Fruit fly (Drosophila melanogaster) whole organism, embryonic: ENCODE measurements around the gene mthl9.

ENCODE experiments used
- CG10209 ChIP-seq: fragments of 200-800 bp; sonication (Bioruptor generic); optimal IDR thresholded peaks from 3 replicates; lab custom pipeline; 2017; ENCODE audit warnings: missing biosample characterization, mild to moderate bottlenecking, missing genetic modification characterization, missing genetic modification reagents
- CG10979 ChIP-seq: fragments of 200-800 bp; sonication (Bioruptor generic); optimal IDR thresholded peaks from 2 replicates; lab custom pipeline; 2018; ENCODE audit warnings: missing biosample characterization, mild to moderate bottlenecking, missing genetic modification characterization, moderate library complexity
- CG12219 ChIP-seq: fragments of 200-800 bp; sonication (Bioruptor generic); optimal IDR thresholded peaks from 3 replicates; lab custom pipeline; 2018; ENCODE audit warnings: missing biosample characterization, mild to moderate bottlenecking, missing genetic modification characterization
- CG12299 ChIP-seq: fragments of 200-800 bp; sonication (Bioruptor generic); optimal IDR thresholded peaks from 2 replicates; lab custom pipeline; 2018; ENCODE audit warnings: missing biosample characterization, mild to moderate bottlenecking, missing genetic modification characterization
- CG14014 ChIP-seq: fragments of 200-800 bp; sonication (Bioruptor generic); IDR thresholded peaks from 2 replicates; pipeline ENCODE4 v1.3.6; 2022; ENCODE audit warnings: missing biosample characterization, missing genetic modification characterization
- CG14441 ChIP-seq: fragments of 200-800 bp; sonication (Bioruptor generic); IDR thresholded peaks from 2 replicates; pipeline ENCODE4 v1.3.6; 2022; ENCODE audit warnings: missing biosample characterization, missing genetic modification characterization
- CG14860 ChIP-seq: fragments of 200-800 bp; sonication (Bioruptor generic); IDR thresholded peaks from 3 replicates; pipeline ENCODE4 v1.3.6; 2022; ENCODE audit warnings: missing biosample characterization, missing genetic modification characterization; ENCODE audit not compliant: partially characterized antibody
- CG14965 ChIP-seq: fragments of 200-800 bp; sonication (Bioruptor generic); optimal IDR thresholded peaks from 2 replicates; lab custom pipeline; 2016; ENCODE audit warnings: missing biosample characterization, missing genetic modification characterization, borderline replicate concordance
- CG17829 ChIP-seq: fragments of 200-800 bp; optimal IDR thresholded peaks from 2 replicates; lab custom pipeline; 2019; ENCODE audit warnings: missing biosample characterization, mild to moderate bottlenecking, missing genetic modification characterization, moderate library complexity
- CG18262 ChIP-seq: fragments of 200-800 bp; optimal IDR thresholded peaks from 3 replicates; lab custom pipeline; 2019; ENCODE audit warnings: missing biosample characterization, mild to moderate bottlenecking, missing genetic modification characterization, moderate library complexity
- CG18476 ChIP-seq: fragments of 200-800 bp; sonication (Bioruptor generic); optimal IDR thresholded peaks from 2 replicates; lab custom pipeline; 2016; ENCODE audit warnings: missing biosample characterization, mild to moderate bottlenecking, missing genetic modification characterization
- CG18764 ChIP-seq: fragments of 200-800 bp; sonication (Bioruptor generic); optimal IDR thresholded peaks from 3 replicates; lab custom pipeline; 2016; ENCODE audit warnings: missing biosample characterization, missing genetic modification characterization
- CG3065 ChIP-seq: fragments of 200-800 bp; sonication (Bioruptor generic); optimal IDR thresholded peaks from 2 replicates; lab custom pipeline; 2016; ENCODE audit warnings: missing biosample characterization, missing genetic modification characterization
- CG3281 ChIP-seq: fragments of 200-800 bp; sonication (Bioruptor generic); optimal IDR thresholded peaks from 3 replicates; lab custom pipeline; 2017; ENCODE audit warnings: missing biosample characterization, mild to moderate bottlenecking, missing genetic modification characterization
- CG33557 ChIP-seq: fragments of 200-800 bp; sonication (Bioruptor generic); optimal IDR thresholded peaks from 2 replicates; lab custom pipeline; 2019; ENCODE audit warnings: missing biosample characterization, mild to moderate bottlenecking, missing genetic modification characterization, moderate library complexity
- CG4328 ChIP-seq: fragments of 200-800 bp; sonication (Bioruptor generic); optimal IDR thresholded peaks from 3 replicates; lab custom pipeline; 2017; ENCODE audit warnings: missing biosample characterization, missing genetic modification reagents, missing genetic modification characterization
- CG5245 ChIP-seq: fragments of 200-800 bp; sonication (Bioruptor generic); optimal IDR thresholded peaks from 3 replicates; lab custom pipeline; 2016; ENCODE audit warnings: missing biosample characterization, missing genetic modification characterization
- CG6272 ChIP-seq: fragments of 200-800 bp; sonication (Bioruptor generic); IDR thresholded peaks from 2 replicates; pipeline ENCODE4 v1.3.6; 2022; ENCODE audit warnings: missing biosample characterization, missing genetic modification characterization
- CG8478 ChIP-seq: fragments of >200 bp; optimal IDR thresholded peaks from 2 replicates; lab custom pipeline; 2018
- Dek ChIP-seq: fragments of 200-800 bp; sonication (Bioruptor generic); optimal IDR thresholded peaks from 3 replicates; lab custom pipeline; 2019; ENCODE audit warnings: missing biosample characterization, mild to moderate bottlenecking, missing genetic modification characterization, moderate library complexity
- Dip3 ChIP-seq: fragments of 200-800 bp; sonication (Bioruptor generic); optimal IDR thresholded peaks from 3 replicates; lab custom pipeline; 2016; ENCODE audit warnings: missing biosample characterization, missing genetic modification characterization
- Dll ChIP-seq: fragments of 200-800 bp; sonication (Bioruptor generic); IDR thresholded peaks from 4 replicates; pipeline ENCODE4 v1.3.6; 2022; ENCODE audit warnings: missing biosample characterization, missing genetic modification characterization; ENCODE audit not compliant: partially characterized antibody
- Hmx ChIP-seq: fragments of 200-800 bp; sonication (Bioruptor generic); optimal IDR thresholded peaks from 2 replicates; lab custom pipeline; 2016; ENCODE audit warnings: missing biosample characterization, missing genetic modification characterization
- Hr3 ChIP-seq: fragments of 200-800 bp; sonication (Bioruptor generic); optimal IDR thresholded peaks from 3 replicates; lab custom pipeline; 2016; ENCODE audit warnings: missing biosample characterization, missing genetic modification characterization
- Hr51 ChIP-seq, 2 experiments: fragments of 200-800 bp; sonication (Bioruptor generic); optimal IDR thresholded peaks; 2 replicates in 1 of 2; 3 replicates in 1 of 2; lab custom pipeline; 2016 to 2018; ENCODE audit warnings: missing biosample characterization in 2 of 2, missing genetic modification characterization in 2 of 2, mild to moderate bottlenecking in 1 of 2, moderate library complexity in 1 of 2
- Jarid2 ChIP-seq: fragments of 200-800 bp; sonication (Bioruptor generic); optimal IDR thresholded peaks from 3 replicates; lab custom pipeline; 2017; ENCODE audit warnings: mild to moderate bottlenecking, missing biosample characterization, missing genetic modification reagents, missing genetic modification characterization
- MESR4 ChIP-seq: fragments of 200-800 bp; sonication (Bioruptor generic); optimal IDR thresholded peaks from 2 replicates; lab custom pipeline; 2018; ENCODE audit warnings: missing biosample characterization, mild to moderate bottlenecking, missing genetic modification characterization, moderate library complexity
- NK7.1 ChIP-seq: fragments of 200-800 bp; sonication (Bioruptor generic); optimal IDR thresholded peaks from 3 replicates; lab custom pipeline; 2016; ENCODE audit warnings: missing biosample characterization, missing genetic modification characterization
- Ptx1 ChIP-seq: fragments of 200-800 bp; sonication (Bioruptor generic); IDR thresholded peaks from 2 replicates; pipeline ENCODE4 v1.3.6; 2022; ENCODE audit warnings: missing biosample characterization, missing genetic modification characterization
- Sox102F ChIP-seq: fragments of 200-800 bp; sonication (Bioruptor generic); optimal IDR thresholded peaks from 2 replicates; lab custom pipeline; 2018; ENCODE audit warnings: missing biosample characterization, mild to moderate bottlenecking, missing genetic modification characterization, moderate library complexity
- Ssrp ChIP-seq: fragments of 200-800 bp; sonication (Bioruptor generic); optimal IDR thresholded peaks from 2 replicates; lab custom pipeline; 2018; ENCODE audit warnings: missing biosample characterization, mild to moderate bottlenecking, missing genetic modification characterization, moderate library complexity
- Trl ChIP-seq, 3 experiments: fragments of >200 bp in 2 of 3; fragments of 200-800 bp in 1 of 3; sonication (Bioruptor generic) in 1 of 3; optimal IDR thresholded peaks; 2 replicates in 1 of 3; 3 replicates in 2 of 3; lab custom pipeline; 2016 to 2017; ENCODE audit warnings: missing biosample characterization in 1 of 3, missing genetic modification characterization in 1 of 3
- al ChIP-seq: fragments of 200-800 bp; sonication (Bioruptor generic); IDR thresholded peaks from 2 replicates; pipeline ENCODE4 v1.3.6; 2022; ENCODE audit warnings: missing biosample characterization, missing genetic modification characterization
- ap ChIP-seq: fragments of 200-800 bp; sonication (Bioruptor generic); IDR thresholded peaks from 2 replicates; pipeline ENCODE4 v1.3.6; 2022; ENCODE audit warnings: missing biosample characterization, missing genetic modification characterization
- chif ChIP-seq, 2 experiments: fragments of 200-800 bp; sonication (Bioruptor generic); optimal IDR thresholded peaks; 3 replicates each; lab custom pipeline; 2016; ENCODE audit warnings: missing biosample characterization in 2 of 2, missing genetic modification characterization in 2 of 2
- ci ChIP-seq: fragments of 200-800 bp; sonication (Bioruptor generic); IDR thresholded peaks from 3 replicates; pipeline ENCODE4 v1.3.6; 2022; ENCODE audit warnings: missing biosample characterization, missing genetic modification characterization
- crc ChIP-seq: fragments of 200-800 bp; sonication (Bioruptor generic); optimal IDR thresholded peaks from 2 replicates; lab custom pipeline; 2016; ENCODE audit warnings: missing biosample characterization, missing genetic modification characterization
- dm ChIP-seq: fragments of 200-800 bp; sonication (Bioruptor generic); optimal IDR thresholded peaks from 3 replicates; lab custom pipeline; 2016; ENCODE audit warnings: missing biosample characterization, missing genetic modification characterization
- dmrt11E ChIP-seq: fragments of 200-800 bp; sonication (Bioruptor generic); optimal IDR thresholded peaks from 3 replicates; lab custom pipeline; 2018; ENCODE audit warnings: missing biosample characterization, mild to moderate bottlenecking, missing genetic modification characterization, moderate library complexity
- grau ChIP-seq: fragments of 200-800 bp; optimal IDR thresholded peaks from 3 replicates; lab custom pipeline; 2019; ENCODE audit warnings: missing biosample characterization, mild to moderate bottlenecking, missing genetic modification characterization, moderate library complexity
- ken ChIP-seq: fragments of 200-800 bp; sonication (Bioruptor generic); IDR thresholded peaks from 3 replicates; pipeline ENCODE4 v1.3.6; 2022; ENCODE audit warnings: missing biosample characterization, missing genetic modification characterization
- lilli ChIP-seq: fragments of 200-800 bp; sonication (Bioruptor generic); optimal IDR thresholded peaks from 3 replicates; lab custom pipeline; 2016; ENCODE audit warnings: missing biosample characterization, missing genetic modification characterization
- org-1 ChIP-seq: fragments of 200-800 bp; sonication (Bioruptor generic); optimal IDR thresholded peaks from 2 replicates; lab custom pipeline; 2017; ENCODE audit warnings: missing biosample characterization, missing genetic modification characterization
- pzg ChIP-seq: fragments of 200-800 bp; sonication (Bioruptor generic); optimal IDR thresholded peaks from 3 replicates; lab custom pipeline; 2018; ENCODE audit warnings: missing biosample characterization, mild to moderate bottlenecking, missing genetic modification characterization, moderate library complexity
- sc ChIP-seq, 3 experiments: fragments of >200 bp in 2 of 3; fragments of 200-800 bp in 1 of 3; sonication (Bioruptor generic) in 1 of 3; optimal IDR thresholded peaks; 2 replicates in 2 of 3; 3 replicates in 1 of 3; lab custom pipeline; 2017; ENCODE audit warnings: mild to moderate bottlenecking in 1 of 3, missing biosample characterization in 1 of 3, missing genetic modification characterization in 1 of 3, missing genetic modification reagents in 1 of 3
- slbo ChIP-seq: fragments of 200-800 bp; sonication (Bioruptor generic); IDR thresholded peaks from 2 replicates; pipeline ENCODE4 v1.3.6; 2022; ENCODE audit warnings: missing biosample characterization, missing genetic modification characterization
- slou ChIP-seq: fragments of 200-800 bp; sonication (Bioruptor generic); optimal IDR thresholded peaks from 3 replicates; lab custom pipeline; 2016; ENCODE audit warnings: missing biosample characterization, missing genetic modification characterization
- sug ChIP-seq: fragments of 200-800 bp; optimal IDR thresholded peaks from 2 replicates; lab custom pipeline; 2019; ENCODE audit warnings: missing biosample characterization, mild to moderate bottlenecking, missing genetic modification characterization, moderate library complexity
- unpg ChIP-seq: fragments of 200-800 bp; sonication (Bioruptor generic); optimal IDR thresholded peaks from 3 replicates; lab custom pipeline; 2018; ENCODE audit warnings: missing biosample characterization, mild to moderate bottlenecking, missing genetic modification characterization, moderate library complexity

Gene mthl9

dm6 chr3L:350651-351228 lies 18.6 kb upstream of the mthl9 start (continued):
- TF ChIP-seq pzg (GFP tag; lab: Kevin White, UChicago) (no peak), ap (GFP tag; lab: Robert Waterston, UW) (peak; percentile 54; the same call in 1 of the 2 replicates), Trl (optimal IDR thresholded peaks at IDR 0.05; lab: Kevin White, UChicago) (no peak), Trl (GFP tag; optimal IDR thresholded peaks at IDR 0.05; lab: Kevin White, UChicago) (peak; percentile 39), Hr3 (GFP tag; lab: Kevin White, UChicago) (peak; percentile 49), CG6272 (GFP tag; lab: Robert Waterston, UW) (peak; percentile 69), MESR4 (GFP tag; lab: Kevin White, UChicago) (no peak), CG8478 (lab: Kevin White, UChicago) (no peak), chif (GFP tag; optimal IDR thresholded peaks at IDR 0.05; lab: Kevin White, UChicago) (peak in 1 of 2 experiments; percentile 32), Dip3 (GFP tag; lab: Kevin White, UChicago) (peak; percentile 58), slou (no peak), CG3281 (GFP tag; lab: Kevin White, UChicago) (peak; percentile 76), lilli (GFP tag; lab: Kevin White, UChicago) (peak; percentile 75), dmrt11E (peak; percentile 29), CG33557 (GFP tag; lab: Kevin White, UChicago) (no peak), CG14965 (GFP tag; lab: Kevin White, UChicago) (no peak), sug (peak; percentile 67), Jarid2 (GFP tag; lab: Kevin White, UChicago) (peak; percentile 14), Ptx1 (GFP tag; lab: Robert Waterston, UW) (peak; percentile 91), sc (optimal IDR thresholded peaks at IDR 0.05; lab: Kevin White, UChicago) (no peak), sc (GFP tag; optimal IDR thresholded peaks at IDR 0.05; lab: Kevin White, UChicago) (peak; percentile 12), org-1 (peak; percentile 60), Dek (tag; lab: Kevin White, UChicago) (peak; percentile 64), CG17829 (tag; lab: Kevin White, UChicago) (peak; percentile 75), slbo (peak; percentile 85), Ssrp (peak; percentile 47), CG18476 (GFP tag; lab: Kevin White, UChicago) (peak; percentile 79), Hmx (GFP tag; lab: Kevin White, UChicago) (no peak), CG14860 (GFP tag; lab: Robert Waterston, UW) (no peak), CG4328 (GFP tag; lab: Kevin White, UChicago) (no peak), grau (tag; lab: Kevin White, UChicago) (peak; percentile 73), Sox102F (GFP tag; lab: Kevin White, UChicago) (peak; percentile 80), Hr51 (GFP tag; optimal IDR thresholded peaks at IDR 0.05; lab: Kevin White, UChicago) (peak; percentile 34 to 80), ken (peak; percentile 77; the same call in 2 of the 3 replicates), al (GFP tag; lab: Robert Waterston, UW) (peak; percentile 68), CG3065 (GFP tag; lab: Kevin White, UChicago) (no peak), CG18262 (tag; lab: Kevin White, UChicago) (peak; percentile 84), CG14441 (peak; percentile 83), CG10979 (peak; percentile 82), NK7.1 (peak; percentile 40), CG5245 (GFP tag; lab: Kevin White, UChicago) (peak; percentile 67), CG14014 (GFP tag; lab: Robert Waterston, UW) (peak; percentile 80), dm (GFP tag; lab: Kevin White, UChicago) (peak; percentile 22), CG12299 (peak; percentile 1), CG10209 (GFP tag; lab: Kevin White, UChicago) (peak; percentile 28), CG12219 (GFP tag; lab: Kevin White, UChicago) (peak; percentile 40), Dll (GFP tag; lab: Robert Waterston, UW) (no peak), CG18764 (GFP tag; lab: Kevin White, UChicago) (peak; percentile 68), unpg (GFP tag; lab: Kevin White, UChicago) (peak; percentile 76), ci (peak; percentile 70; the same call in 2 of the 3 replicates), crc (GFP tag; lab: Kevin White, UChicago) (peak; percentile 67)
